Worm (Caenorhabditis elegans) whole organism, L4/young adult: ENCODE results near the gene K08E4.7.

ENCODE experiments used
- W03F9.2 ChIP-seq: fragments of 150-350 bp; optimal IDR thresholded peaks from 2 replicates; lab custom pipeline; 2014; ENCODE audit warnings: missing biosample characterization, missing genetic modification characterization
- dao-5 ChIP-seq: sonication (generic microtip); optimal IDR thresholded peaks from 2 replicates; lab custom pipeline; 2016; ENCODE audit warnings: missing genotype, missing genetic modification characterization, moderate library complexity, missing compliant biosample characterization

DNA sequence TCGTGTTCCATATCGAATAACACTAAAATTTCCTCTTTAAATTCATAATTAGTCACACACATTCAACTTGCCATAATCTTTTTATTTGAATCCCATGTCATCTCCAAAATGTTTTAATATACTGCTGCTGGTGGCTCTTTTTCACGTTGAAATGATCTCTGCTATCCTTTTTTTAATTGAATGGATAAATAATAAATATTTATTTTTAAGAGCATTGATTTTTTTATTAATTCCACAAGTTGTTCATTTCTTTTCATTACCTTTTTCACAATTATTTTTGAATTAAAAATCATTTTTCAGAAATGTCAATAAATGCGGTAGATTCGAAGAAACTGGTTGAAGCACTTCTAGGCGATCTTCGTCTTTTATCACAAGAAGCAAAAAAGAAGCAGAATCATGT, 20.9 kb downstream of the K08E4.7 start, which contains the start of gene mon-2:
- TF ChIP-seq W03F9.2 = no peak
- TF ChIP-seq dao-5 (tag; lab: Kevin White, UChicago) = no peak
